Worm (Caenorhabditis elegans) whole organism, late embryonic: ENCODE data around the gene R05G6.5.

Experiments
- K09A11.1 ChIP-seq: sonication (generic microtip); optimal IDR thresholded peaks from 2 replicates; lab custom pipeline; 2017; ENCODE audit warnings: antibody characterized with exemption, mild to moderate bottlenecking, missing genetic modification characterization, missing compliant biosample characterization; ENCODE audit not compliant: insufficient read depth
- ceh-2 ChIP-seq: sonication (generic microtip); optimal IDR thresholded peaks from 2 replicates; lab custom pipeline; 2016; ENCODE audit warnings: missing genotype, missing genetic modification characterization, missing compliant biosample characterization
- elt-2 ChIP-seq: sonication (generic microtip); optimal IDR thresholded peaks from 2 replicates; lab custom pipeline; 2016; ENCODE audit warnings: missing genetic modification reagents, missing genetic modification characterization, missing compliant biosample characterization
- ets-4 ChIP-seq: sonication (generic microtip); optimal IDR thresholded peaks from 2 replicates; lab custom pipeline; 2016; ENCODE audit warnings: missing genetic modification characterization, missing compliant biosample characterization
- lin-11 ChIP-seq: fragments of 200-800 bp; sonication (Bioruptor generic); optimal IDR thresholded peaks from 2 replicates; lab custom pipeline; 2018; ENCODE audit warnings: mild to moderate bottlenecking, missing genetic modification characterization, missing compliant biosample characterization
- mec-3 ChIP-seq: sonication (generic microtip); optimal IDR thresholded peaks from 2 replicates; lab custom pipeline; 2016; ENCODE audit warnings: borderline replicate concordance, missing genetic modification characterization, missing compliant biosample characterization
- nhr-11 ChIP-seq: fragments of 150-350 bp; optimal IDR thresholded peaks from 2 replicates; lab custom pipeline; 2014; ENCODE audit warnings: missing biosample characterization, missing genetic modification characterization
- odd-2 ChIP-seq: sonication (generic microtip); optimal IDR thresholded peaks from 2 replicates; lab custom pipeline; 2017; ENCODE audit warnings: antibody characterized with exemption, mild to moderate bottlenecking, missing genetic modification characterization, missing compliant biosample characterization
- pat-9 ChIP-seq: fragments of 200-800 bp; sonication (Bioruptor generic); optimal IDR thresholded peaks from 2 replicates; lab custom pipeline; 2018; ENCODE audit warnings: mild to moderate bottlenecking, missing genetic modification characterization, moderate library complexity, missing compliant biosample characterization
- pha-4 ChIP-seq: fragments of 150-350 bp; optimal IDR thresholded peaks from 2 replicates; lab custom pipeline; 2018; ENCODE audit warnings: missing biosample characterization, missing genetic modification reagents, missing genetic modification characterization
- pqm-1 ChIP-seq: sonication (generic microtip); optimal IDR thresholded peaks from 2 replicates; lab custom pipeline; 2016; ENCODE audit warnings: missing genetic modification characterization, missing compliant biosample characterization
- rnt-1 ChIP-seq: sonication (generic microtip); optimal IDR thresholded peaks from 2 replicates; lab custom pipeline; 2016; ENCODE audit warnings: missing genetic modification characterization, missing compliant biosample characterization
- syd-9 ChIP-seq: sonication (generic microtip); optimal IDR thresholded peaks from 2 replicates; lab custom pipeline; 2016; ENCODE audit warnings: mild to moderate bottlenecking, missing genetic modification characterization, moderate library complexity, missing compliant biosample characterization

- TF ChIP-seq odd-2 (tag; lab: Kevin White, UChicago) (no peak), elt-2 (tag; lab: Kevin White, UChicago) (no peak), pqm-1 (tag; lab: Kevin White, UChicago) (no peak), ets-4 (tag; lab: Kevin White, UChicago) (no peak), pat-9 (no peak), syd-9 (tag; lab: Kevin White, UChicago) (no peak), ceh-2 (tag; lab: Kevin White, UChicago) (no peak), pha-4 (tag; lab: Kevin White, UChicago) (no peak), K09A11.1 (tag; lab: Kevin White, UChicago) (no peak), nhr-11 (tag; lab: Kevin White, UChicago) (no peak), rnt-1 (tag; lab: Kevin White, UChicago) (no peak), mec-3 (tag; lab: Kevin White, UChicago) (no peak), lin-11 (no peak)
Measured at ce11 chrIV:7474826-7475225, 33.3 kb upstream of the R05G6.5 start, which contains the start of gene slc-25A18.2.
